Fruit fly (Drosophila melanogaster) whole organism, adult: ENCODE measurements around the gene CG34263.

Experiments used
- CG11617 ChIP-seq: fragments of 200-800 bp; sonication (Bioruptor generic); optimal IDR thresholded peaks from 2 replicates; lab custom pipeline; 2017; ENCODE audit warnings: mild to moderate bottlenecking, missing biosample characterization, missing genetic modification reagents, missing genetic modification characterization
- CG12768 ChIP-seq: fragments of 200-800 bp; sonication (Bioruptor generic); optimal IDR thresholded peaks from 2 replicates; lab custom pipeline; 2017; ENCODE audit warnings: missing biosample characterization, missing genetic modification characterization, mild to moderate bottlenecking, moderate library complexity, missing genetic modification reagents
- CG14711 ChIP-seq: fragments of 200-800 bp; sonication (Bioruptor generic); optimal IDR thresholded peaks from 2 replicates; lab custom pipeline; 2018; ENCODE audit warnings: missing biosample characterization, mild to moderate bottlenecking, missing genetic modification characterization, moderate library complexity
- CG1620 ChIP-seq: fragments of 200-800 bp; sonication (Bioruptor generic); optimal IDR thresholded peaks from 2 replicates; lab custom pipeline; 2016; ENCODE audit warnings: missing biosample characterization, missing genetic modification characterization
- CG33017 ChIP-seq: fragments of 200-800 bp; sonication (Bioruptor generic); optimal IDR thresholded peaks from 2 replicates; lab custom pipeline; 2018; ENCODE audit warnings: missing biosample characterization, mild to moderate bottlenecking, missing genetic modification characterization, moderate library complexity
- CG5204 ChIP-seq: fragments of 200-800 bp; sonication (Bioruptor generic); optimal IDR thresholded peaks from 2 replicates; lab custom pipeline; 2016; ENCODE audit warnings: missing biosample characterization, missing genetic modification characterization
- CG7045 ChIP-seq: fragments of 200-800 bp; sonication (Bioruptor generic); optimal IDR thresholded peaks from 2 replicates; lab custom pipeline; 2017; ENCODE audit warnings: missing biosample characterization, mild to moderate bottlenecking, missing genetic modification characterization
- CG7101 ChIP-seq: fragments of 200-800 bp; sonication (Bioruptor generic); optimal IDR thresholded peaks from 2 replicates; lab custom pipeline; 2018; ENCODE audit warnings: missing biosample characterization, mild to moderate bottlenecking, missing genetic modification characterization, moderate library complexity
- Clk ChIP-seq: fragments of 200-800 bp; sonication (Bioruptor generic); optimal IDR thresholded peaks from 2 replicates; lab custom pipeline; 2017; ENCODE audit warnings: missing biosample characterization, missing genetic modification characterization
- Crg-1 ChIP-seq: fragments of 200-800 bp; sonication (Bioruptor generic); optimal IDR thresholded peaks from 2 replicates; lab custom pipeline; 2016; ENCODE audit warnings: missing biosample characterization, missing genetic modification characterization
- Hr96 ChIP-seq: fragments of 200-800 bp; sonication (Bioruptor generic); optimal IDR thresholded peaks from 2 replicates; lab custom pipeline; 2016; ENCODE audit warnings: missing biosample characterization, missing genetic modification characterization
- Mnt ChIP-seq: fragments of 200-800 bp; sonication (Bioruptor generic); optimal IDR thresholded peaks from 2 replicates; lab custom pipeline; 2016; ENCODE audit warnings: missing biosample characterization, mild to moderate bottlenecking, missing genetic modification characterization
- bab1 ChIP-seq: fragments of 200-800 bp; sonication (Bioruptor generic); optimal IDR thresholded peaks from 3 replicates; lab custom pipeline; 2019; ENCODE audit warnings: missing biosample characterization, mild to moderate bottlenecking, missing genetic modification characterization, moderate library complexity
- cic ChIP-seq: fragments of 200-800 bp; sonication (Bioruptor generic); optimal IDR thresholded peaks from 2 replicates; lab custom pipeline; 2017; ENCODE audit warnings: missing biosample characterization, mild to moderate bottlenecking, missing genetic modification characterization, moderate library complexity
- cnc ChIP-seq, 2 experiments: fragments of >200 bp; optimal IDR thresholded peaks; 2 replicates each; lab custom pipeline; 2017
- kay ChIP-seq: fragments of 200-800 bp; sonication (Bioruptor generic); peaks from one replicate; lab custom pipeline; 2016; ENCODE audit warnings: missing biosample characterization, missing genetic modification characterization, borderline replicate concordance
- ovo ChIP-seq: fragments of 200-800 bp; sonication (Bioruptor generic); optimal IDR thresholded peaks from 2 replicates; lab custom pipeline; 2016; ENCODE audit warnings: missing biosample characterization, missing genetic modification characterization
- pad ChIP-seq: fragments of 200-800 bp; sonication (Bioruptor generic); optimal IDR thresholded peaks from 3 replicates; lab custom pipeline; 2017; ENCODE audit warnings: missing biosample characterization, missing genetic modification characterization, mild to moderate bottlenecking, moderate library complexity, missing genetic modification reagents
- tj ChIP-seq: fragments of 200-800 bp; sonication (Bioruptor generic); optimal IDR thresholded peaks from 3 replicates; lab custom pipeline; 2017; ENCODE audit warnings: missing biosample characterization, mild to moderate bottlenecking, missing genetic modification characterization, moderate library complexity
- toe ChIP-seq: fragments of 200-800 bp; sonication (Bioruptor generic); optimal IDR thresholded peaks from 2 replicates; lab custom pipeline; 2016; ENCODE audit warnings: missing biosample characterization, missing genetic modification characterization

The CG34263 gene

dm6 chr3L:273291-273690 lies 7.6 kb upstream of the CG34263 start, which contains the start of gene CG32845:
CG32845 (minus strand) TSS chr3L:273391.
- no peak for TF ChIP-seq bab1 (GFP tag; lab: Kevin White, UChicago)

- TF ChIP-seq Crg-1 (GFP tag; lab: Kevin White, UChicago) (no peak), bab1 (GFP tag; lab: Kevin White, UChicago) (peak; percentile 13)
These were observed 6.0 kb upstream of the CG34263 start for dm6 chr3L:271501-272249.

- TF ChIP-seq cic (GFP tag; lab: Kevin White, UChicago) (peak; percentile 1), pad (GFP tag; lab: Kevin White, UChicago) (peak; percentile 27), cnc (optimal IDR thresholded peaks at IDR 0.05; lab: Kevin White, UChicago) (peak; percentile 50 to 70), CG11617 (peak; percentile 14), CG7045 (no peak), CG12768 (no peak), tj (GFP tag; lab: Kevin White, UChicago) (peak; percentile 68), CG7101 (tag; lab: Kevin White, UChicago) (peak; percentile 10), CG14711 (no peak), kay (no peak), toe (GFP tag; lab: Kevin White, UChicago) (no peak)
These were observed 5.2 kb upstream of the CG34263 start, which contains the start of gene miple2 for dm6 chr3L:270760-271500. miple2 (plus strand) TSS chr3L:271200.

- no peak for TF ChIP-seq toe (GFP tag; lab: Kevin White, UChicago)
- TF ChIP-seq CG1620: no peak
- TF ChIP-seq CG7101 (tag; lab: Kevin White, UChicago): no peak
- TF ChIP-seq CG5204: no peak
- TF ChIP-seq cnc (optimal IDR thresholded peaks at IDR 0.05; lab: Kevin White, UChicago): no peak
- TF ChIP-seq bab1 (GFP tag; lab: Kevin White, UChicago): no peak
- no peak for TF ChIP-seq CG11617
- no peak for TF ChIP-seq Clk (GFP tag; lab: Kevin White, UChicago)
- TF ChIP-seq CG7045: no peak
- no peak for TF ChIP-seq CG12768
- TF ChIP-seq ovo (GFP tag; lab: Kevin White, UChicago): no peak
These were observed 1.9 kb upstream of the CG34263 start for dm6 chr3L:267618-268017.

dm6 chr3L:267083-267482 lies 1.4 kb upstream of the CG34263 start, which contains the start of gene miple1:
miple1 (plus strand) TSS chr3L:267299.
- TF ChIP-seq bab1 (GFP tag; lab: Kevin White, UChicago) (no peak), CG7101 (tag; lab: Kevin White, UChicago) (no peak), CG33017 (tag; lab: Kevin White, UChicago) (no peak), cnc (optimal IDR thresholded peaks at IDR 0.05; lab: Kevin White, UChicago) (no peak), tj (GFP tag; lab: Kevin White, UChicago) (no peak), Crg-1 (GFP tag; lab: Kevin White, UChicago) (no peak), pad (GFP tag; lab: Kevin White, UChicago) (no peak), CG12768 (no peak), toe (GFP tag; lab: Kevin White, UChicago) (no peak), CG5204 (no peak), Mnt (GFP tag; lab: Kevin White, UChicago) (no peak), kay (no peak), ovo (GFP tag; lab: Kevin White, UChicago) (no peak), CG7045 (no peak), CG11617 (no peak), CG14711 (no peak), cic (GFP tag; lab: Kevin White, UChicago) (no peak)

- TF ChIP-seq Hr96: peak; percentile 42
- no peak for TF ChIP-seq cnc (optimal IDR thresholded peaks at IDR 0.05; lab: Kevin White, UChicago)
- no peak for TF ChIP-seq CG33017 (tag; lab: Kevin White, UChicago)
- TF ChIP-seq pad (GFP tag; lab: Kevin White, UChicago): peak; percentile 6
- peak; percentile 63 for TF ChIP-seq CG1620
- TF ChIP-seq ovo (GFP tag; lab: Kevin White, UChicago): peak; percentile 46
- no peak for TF ChIP-seq CG5204
- peak; percentile 69 for TF ChIP-seq CG11617
- TF ChIP-seq CG7045: no peak
- no peak for TF ChIP-seq kay
- TF ChIP-seq toe (GFP tag; lab: Kevin White, UChicago): peak; percentile 76
- TF ChIP-seq Mnt (GFP tag; lab: Kevin White, UChicago): peak; percentile 17
- peak; percentile 20 for TF ChIP-seq Crg-1 (GFP tag; lab: Kevin White, UChicago)
- no peak for TF ChIP-seq cic (GFP tag; lab: Kevin White, UChicago)
- TF ChIP-seq tj (GFP tag; lab: Kevin White, UChicago): peak; percentile 26
- peak; percentile 53 for TF ChIP-seq CG7101 (tag; lab: Kevin White, UChicago)
- no peak for TF ChIP-seq CG12768
- TF ChIP-seq Clk (GFP tag; lab: Kevin White, UChicago): no peak
- no peak for TF ChIP-seq CG14711
- TF ChIP-seq bab1 (GFP tag; lab: Kevin White, UChicago): peak; percentile 19
These were observed 1.1 kb downstream of the CG34263 start, which contains the start of the genes Tudor-SN and mRpL17 for dm6 chr3L:264378-265151. Tudor-SN (minus strand) TSS chr3L:264380. mRpL17 (plus strand) TSS chr3L:264779.
